Worm (Caenorhabditis elegans) whole organism, mixed stage, embryonic: ENCODE data around the gene C26D10.7.

ENCODE experiments used
- M03D4.4 ChIP-seq: sonication (generic microtip); optimal IDR thresholded peaks from 2 replicates; lab custom pipeline; 2017; ENCODE audit warnings: mild to moderate bottlenecking, missing genetic modification characterization, missing compliant biosample characterization
- bed-3 ChIP-seq: fragments of 200-800 bp; sonication (Bioruptor generic); optimal IDR thresholded peaks from 3 replicates; lab custom pipeline; 2018; ENCODE audit warnings: mild to moderate bottlenecking, missing genetic modification characterization, moderate library complexity, missing compliant biosample characterization
- blmp-1 ChIP-seq: fragments of 150-350 bp; optimal IDR thresholded peaks from 2 replicates; lab custom pipeline; 2014; ENCODE audit warnings: missing biosample characterization, missing genetic modification characterization
- ceh-39 ChIP-seq: fragments of 150-350 bp; optimal IDR thresholded peaks from 2 replicates; lab custom pipeline; 2014; ENCODE audit warnings: missing biosample characterization, missing genetic modification characterization
- ceh-43 ChIP-seq: fragments of 200-800 bp; sonication (Bioruptor generic); optimal IDR thresholded peaks from 2 replicates; lab custom pipeline; 2018; ENCODE audit warnings: mild to moderate bottlenecking, missing genetic modification characterization, moderate library complexity, missing compliant biosample characterization
- ceh-83 ChIP-seq: fragments of 200-800 bp; sonication (Bioruptor generic); optimal IDR thresholded peaks from 2 replicates; lab custom pipeline; 2018; ENCODE audit warnings: mild to moderate bottlenecking, missing genetic modification characterization, missing compliant biosample characterization
- ces-1 ChIP-seq: fragments of 150-350 bp; optimal IDR thresholded peaks from 2 replicates; lab custom pipeline; 2014; ENCODE audit warnings: missing biosample characterization, missing genetic modification reagents, missing genetic modification characterization
- cnd-1 ChIP-seq: fragments of 200-800 bp; sonication (Bioruptor generic); optimal IDR thresholded peaks from 2 replicates; lab custom pipeline; 2018; ENCODE audit warnings: mild to moderate bottlenecking, missing genetic modification characterization, missing compliant biosample characterization
- elt-1 ChIP-seq: sonication (generic microtip); optimal IDR thresholded peaks from 2 replicates; lab custom pipeline; 2017; ENCODE audit warnings: missing genetic modification characterization, mild to moderate bottlenecking, missing compliant biosample characterization, antibody characterized with exemption, moderate library complexity, borderline replicate concordance; ENCODE audit not compliant: insufficient read depth
- elt-3 ChIP-seq: fragments of 150-350 bp; optimal IDR thresholded peaks from 2 replicates; lab custom pipeline; 2014; ENCODE audit warnings: missing biosample characterization, missing genetic modification characterization
- ham-2 ChIP-seq: fragments of 200-800 bp; sonication (Bioruptor generic); optimal IDR thresholded peaks from 2 replicates; lab custom pipeline; 2018; ENCODE audit warnings: mild to moderate bottlenecking, missing genetic modification characterization, missing compliant biosample characterization
- hlh-1 ChIP-seq: fragments of 150-350 bp; optimal IDR thresholded peaks from 2 replicates; lab custom pipeline; 2014; ENCODE audit warnings: missing biosample characterization, missing genetic modification reagents, missing genetic modification characterization
- lin-13 ChIP-seq: fragments of 150-350 bp; optimal IDR thresholded peaks from 2 replicates; lab custom pipeline; 2014; ENCODE audit warnings: missing biosample characterization, missing genetic modification characterization
- lin-32 ChIP-seq: fragments of 200-800 bp; sonication (Bioruptor generic); optimal IDR thresholded peaks from 2 replicates; lab custom pipeline; 2018; ENCODE audit warnings: mild to moderate bottlenecking, missing genetic modification characterization, missing compliant biosample characterization
- lsy-2 ChIP-seq: fragments of 150-350 bp; optimal IDR thresholded peaks from 2 replicates; lab custom pipeline; 2014; ENCODE audit warnings: missing biosample characterization, missing genetic modification characterization
- mab-5 ChIP-seq: fragments of 150-350 bp; optimal IDR thresholded peaks from 2 replicates; lab custom pipeline; 2014; ENCODE audit warnings: missing biosample characterization, missing genetic modification characterization
- mep-1 ChIP-seq: fragments of 150-350 bp; optimal IDR thresholded peaks from 2 replicates; lab custom pipeline; 2017; ENCODE audit warnings: missing biosample characterization, missing genetic modification reagents, missing genetic modification characterization, inconsistent platforms
- nhr-12 ChIP-seq: fragments of 150-350 bp; optimal IDR thresholded peaks from 2 replicates; lab custom pipeline; 2014; ENCODE audit warnings: missing biosample characterization, missing genetic modification characterization
- nhr-2 ChIP-seq: fragments of 150-350 bp; optimal IDR thresholded peaks from 2 replicates; lab custom pipeline; 2014; ENCODE audit warnings: missing biosample characterization, missing genetic modification characterization
- nhr-237 ChIP-seq: fragments of 150-350 bp; optimal IDR thresholded peaks from 2 replicates; lab custom pipeline; 2014; ENCODE audit warnings: missing biosample characterization, missing genetic modification characterization
- nhr-76 ChIP-seq: sonication (generic microtip); optimal IDR thresholded peaks from 2 replicates; lab custom pipeline; 2017; ENCODE audit warnings: missing biosample characterization, missing genetic modification characterization
- pha-4 ChIP-seq: fragments of 150-350 bp; optimal IDR thresholded peaks from 2 replicates; lab custom pipeline; 2018; ENCODE audit warnings: missing biosample characterization, missing genetic modification reagents, missing genetic modification characterization
- sem-2 ChIP-seq: fragments of 200-800 bp; sonication (Bioruptor generic); optimal IDR thresholded peaks from 2 replicates; lab custom pipeline; 2018; ENCODE audit warnings: mild to moderate bottlenecking, missing genetic modification characterization, missing compliant biosample characterization
- snpc-4 ChIP-seq: fragments of 150-350 bp; optimal IDR thresholded peaks from 2 replicates; lab custom pipeline; 2014; ENCODE audit warnings: missing biosample characterization, missing genetic modification characterization
- sptf-1 ChIP-seq: sonication (generic microtip); optimal IDR thresholded peaks from 2 replicates; lab custom pipeline; 2017; ENCODE audit warnings: mild to moderate bottlenecking, missing genetic modification characterization, moderate library complexity, missing compliant biosample characterization
- tbx-8 ChIP-seq: fragments of 200-800 bp; sonication (Bioruptor generic); optimal IDR thresholded peaks from 2 replicates; lab custom pipeline; 2018; ENCODE audit warnings: mild to moderate bottlenecking, missing genetic modification characterization, moderate library complexity, missing compliant biosample characterization
- unc-120 ChIP-seq: sonication (generic microtip); optimal IDR thresholded peaks from 2 replicates; lab custom pipeline; 2017; ENCODE audit warnings: missing genetic modification characterization, missing compliant biosample characterization; ENCODE audit not compliant: poor library complexity, severe bottlenecking
- unc-39 ChIP-seq: fragments of 150-350 bp; optimal IDR thresholded peaks from 2 replicates; lab custom pipeline; 2014; ENCODE audit warnings: missing biosample characterization, missing genetic modification characterization
- unc-62 ChIP-seq: fragments of 150-350 bp; optimal IDR thresholded peaks from 2 replicates; lab custom pipeline; 2014; ENCODE audit warnings: missing biosample characterization, missing genetic modification reagents, missing genetic modification characterization
- zip-8 ChIP-seq: fragments of 150-350 bp; optimal IDR thresholded peaks from 2 replicates; lab custom pipeline; 2014; ENCODE audit warnings: missing biosample characterization, missing genetic modification characterization
- ztf-11 ChIP-seq: fragments of 150-350 bp; optimal IDR thresholded peaks from 2 replicates; lab custom pipeline; 2014; ENCODE audit warnings: missing biosample characterization, missing genetic modification characterization

C26D10.7 gene

ce11 chrII:8329462-8329861 lies 4.3 kb upstream of the C26D10.7 start, which contains the start of gene C26D10.4:
TSS of gene C26D10.4 (plus strand) at chrII:8329762.
- TF ChIP-seq ces-1 = no peak
- no peak for TF ChIP-seq unc-120
- no peak for TF ChIP-seq lin-13 (tag; lab: Kevin White, UChicago)
- TF ChIP-seq unc-39 (tag; lab: Kevin White, UChicago) = no peak
- no peak for TF ChIP-seq hlh-1 (tag; lab: Kevin White, UChicago)
- no peak for TF ChIP-seq nhr-237 (tag; lab: Kevin White, UChicago)

- TF ChIP-seq elt-3 (tag; lab: Kevin White, UChicago) (no peak), zip-8 (tag; lab: Kevin White, UChicago) (no peak)
These were observed 5.4 kb downstream of the C26D10.7 start for ce11 chrII:8339108-8339507.

DNA sequence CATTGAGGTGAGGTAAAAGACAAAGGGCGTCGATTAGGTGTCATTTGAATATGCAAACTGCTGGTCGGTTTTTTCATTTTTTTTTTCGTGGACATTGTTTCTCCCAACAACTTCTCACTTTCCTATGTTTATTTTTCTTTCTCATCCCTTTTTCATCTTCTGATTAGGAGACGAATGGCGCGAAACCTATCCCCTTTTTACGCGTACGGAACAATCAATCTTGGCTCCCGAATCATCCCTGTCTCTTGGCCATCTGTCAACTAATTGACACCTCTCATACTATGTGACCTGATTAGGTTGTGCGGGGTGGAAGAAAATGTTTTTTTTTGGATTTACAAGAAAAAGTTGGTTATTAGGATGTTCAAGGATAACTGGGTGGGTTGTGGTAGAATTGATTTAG lies 11.1 kb downstream of the C26D10.7 start:
- TF ChIP-seq nhr-237 (tag; lab: Kevin White, UChicago) (no peak), nhr-12 (no peak), elt-1 (tag; lab: Kevin White, UChicago) (no peak), cnd-1 (tag; lab: Kevin White, UChicago) (no peak), sem-2 (GFP tag; lab: Kevin White, UChicago) (no peak), nhr-2 (no peak), tbx-8 (GFP tag; lab: Kevin White, UChicago) (no peak), lin-32 (GFP tag; lab: Kevin White, UChicago) (no peak), bed-3 (GFP tag; lab: Kevin White, UChicago) (no peak), ceh-83 (GFP tag; lab: Kevin White, UChicago) (no peak), zip-8 (tag; lab: Kevin White, UChicago) (no peak), blmp-1 (no peak), unc-120 (no peak), hlh-1 (tag; lab: Kevin White, UChicago) (no peak), unc-39 (tag; lab: Kevin White, UChicago) (no peak), unc-62 (GFP tag; lab: Kevin White, UChicago) (no peak), M03D4.4 (tag; lab: Kevin White, UChicago) (no peak), lsy-2 (tag; lab: Kevin White, UChicago) (no peak), ces-1 (no peak), ceh-43 (GFP tag; lab: Kevin White, UChicago) (no peak)
- TF ChIP-seq, all 35 proteins: peak for 0

DNA sequence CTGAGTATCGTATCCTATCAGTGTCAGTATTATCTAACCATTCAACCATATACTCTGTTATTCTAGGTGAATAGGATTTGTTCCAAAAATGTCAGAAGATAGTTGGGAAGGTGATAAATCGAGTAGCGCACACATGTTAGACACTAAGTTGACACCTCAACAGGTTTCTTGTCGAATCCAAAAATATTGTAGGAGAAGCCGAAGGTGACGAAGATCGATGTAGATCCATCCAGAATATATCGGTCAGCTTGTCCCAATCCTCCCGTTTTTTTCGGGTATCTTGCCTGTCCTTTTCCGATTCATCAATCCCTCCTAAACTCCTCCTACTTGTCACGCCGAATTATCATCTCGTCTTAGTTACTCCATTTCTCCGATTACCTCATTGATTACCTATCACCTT lies 11.9 kb downstream of the C26D10.7 start:
- TF ChIP-seq elt-3 (tag; lab: Kevin White, UChicago) (no peak), mep-1 (tag; lab: Kevin White, UChicago) (no peak), sem-2 (GFP tag; lab: Kevin White, UChicago) (no peak), mab-5 (tag; lab: Kevin White, UChicago) (no peak), tbx-8 (GFP tag; lab: Kevin White, UChicago) (no peak), ham-2 (no peak), sptf-1 (no peak), bed-3 (GFP tag; lab: Kevin White, UChicago) (no peak), ceh-83 (GFP tag; lab: Kevin White, UChicago) (no peak), pha-4 (tag; lab: Kevin White, UChicago) (no peak), cnd-1 (tag; lab: Kevin White, UChicago) (no peak), ces-1 (no peak)
- TF ChIP-seq, all 35 proteins: peak for 0

DNA sequence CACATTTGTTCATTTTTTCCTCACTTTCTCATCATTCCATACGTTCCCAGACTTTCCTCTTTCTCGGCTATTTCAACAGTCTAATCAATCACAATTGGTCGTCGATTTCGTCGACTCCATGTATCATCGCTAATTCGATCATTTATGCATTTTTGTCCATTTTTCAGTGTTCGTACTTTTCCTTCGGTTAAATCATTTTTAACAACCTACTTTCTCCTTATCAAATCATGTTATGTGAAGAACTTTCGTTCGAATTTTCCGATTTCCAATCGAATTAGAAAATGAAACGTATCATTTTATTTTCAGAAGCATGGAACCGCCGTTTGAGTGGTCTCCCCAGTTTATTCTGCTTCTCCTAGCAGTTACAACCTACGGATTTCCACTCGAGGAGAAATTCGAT lies 12.6 kb downstream of the C26D10.7 start, which contains the start of gene eff-1:
Gene eff-1, plus strand, starts transcription at position 301 of the 400 bp plus-strand sequence.
- TF ChIP-seq snpc-4 = no peak
- no peak for TF ChIP-seq ceh-43 (GFP tag; lab: Kevin White, UChicago)
- TF ChIP-seq pha-4 (tag; lab: Kevin White, UChicago) = no peak
- TF ChIP-seq elt-3 (tag; lab: Kevin White, UChicago) = no peak
- no peak for TF ChIP-seq sem-2 (GFP tag; lab: Kevin White, UChicago)
- TF ChIP-seq ceh-83 (GFP tag; lab: Kevin White, UChicago) = no peak
- TF ChIP-seq ham-2 = no peak
- no peak for TF ChIP-seq bed-3 (GFP tag; lab: Kevin White, UChicago)
- TF ChIP-seq nhr-76 (tag; lab: Kevin White, UChicago) = no peak
- TF ChIP-seq ztf-11 = no peak
- TF ChIP-seq lin-13 (tag; lab: Kevin White, UChicago) = no peak
- no peak for TF ChIP-seq M03D4.4 (tag; lab: Kevin White, UChicago)
- TF ChIP-seq tbx-8 (GFP tag; lab: Kevin White, UChicago) = no peak
- TF ChIP-seq nhr-237 (tag; lab: Kevin White, UChicago) = no peak
- TF ChIP-seq mab-5 (tag; lab: Kevin White, UChicago) = no peak
- no peak for TF ChIP-seq ceh-39 (tag; lab: Kevin White, UChicago)
